Worm (Caenorhabditis elegans) whole organism, late embryonic: ENCODE results near the gene clec-55.

Experiments
- F13H6.1 ChIP-seq: sonication (generic microtip); optimal IDR thresholded peaks from 2 replicates; lab custom pipeline; 2016; ENCODE audit warnings: missing genetic modification characterization, missing compliant biosample characterization
- K02D7.2 ChIP-seq: sonication (generic microtip); optimal IDR thresholded peaks from 2 replicates; lab custom pipeline; 2017; ENCODE audit warnings: mild to moderate bottlenecking, missing genetic modification characterization, missing compliant biosample characterization
- T23F11.4 ChIP-seq: fragments of 200-800 bp; sonication (Bioruptor generic); optimal IDR thresholded peaks from 2 replicates; lab custom pipeline; 2018; ENCODE audit warnings: mild to moderate bottlenecking, missing genetic modification characterization, missing compliant biosample characterization
- ama-1 ChIP-seq: fragments of 150-350 bp; optimal IDR thresholded peaks from 2 replicates; lab custom pipeline; 2014
- dmd-4 ChIP-seq: sonication (generic microtip); optimal IDR thresholded peaks from 2 replicates; lab custom pipeline; 2016; ENCODE audit warnings: borderline replicate concordance, missing genetic modification characterization, missing compliant biosample characterization
- madf-2 ChIP-seq: sonication (generic microtip); optimal IDR thresholded peaks from 2 replicates; lab custom pipeline; 2017; ENCODE audit warnings: missing genetic modification characterization, missing compliant biosample characterization
- nhr-11 ChIP-seq: fragments of 150-350 bp; optimal IDR thresholded peaks from 2 replicates; lab custom pipeline; 2014; ENCODE audit warnings: missing biosample characterization, missing genetic modification characterization
- odd-2 ChIP-seq: sonication (generic microtip); optimal IDR thresholded peaks from 2 replicates; lab custom pipeline; 2017; ENCODE audit warnings: antibody characterized with exemption, mild to moderate bottlenecking, missing genetic modification characterization, missing compliant biosample characterization
- pat-9 ChIP-seq: fragments of 200-800 bp; sonication (Bioruptor generic); optimal IDR thresholded peaks from 2 replicates; lab custom pipeline; 2018; ENCODE audit warnings: mild to moderate bottlenecking, missing genetic modification characterization, moderate library complexity, missing compliant biosample characterization
- pha-4 ChIP-seq: fragments of 150-350 bp; optimal IDR thresholded peaks from 2 replicates; lab custom pipeline; 2018; ENCODE audit warnings: missing biosample characterization, missing genetic modification reagents, missing genetic modification characterization
- rnt-1 ChIP-seq: sonication (generic microtip); optimal IDR thresholded peaks from 2 replicates; lab custom pipeline; 2016; ENCODE audit warnings: missing genetic modification characterization, missing compliant biosample characterization
- unc-55 ChIP-seq: sonication (generic microtip); optimal IDR thresholded peaks from 2 replicates; lab custom pipeline; 2017; ENCODE audit warnings: missing biosample characterization, missing genetic modification reagents, missing genetic modification characterization

ce11 chrV:14460122-14460521 is 19.0 kb upstream of the clec-55 start:
- no peak for TF ChIP-seq unc-55 (GFP tag; lab: Kevin White, UChicago)
- TF ChIP-seq odd-2, result no peak
- no peak for TF ChIP-seq ama-1 (lab: Kevin White, UChicago)
- TF ChIP-seq nhr-11 (tag; lab: Kevin White, UChicago), result no peak
- no peak for TF ChIP-seq pha-4 (tag; lab: Kevin White, UChicago)
- TF ChIP-seq T23F11.4 (GFP tag; lab: Kevin White, UChicago), result no peak
- no peak for TF ChIP-seq rnt-1 (tag; lab: Kevin White, UChicago)
- no peak for TF ChIP-seq pat-9 (tag; lab: Kevin White, UChicago)
- no peak for TF ChIP-seq madf-2 (tag; lab: Kevin White, UChicago)
- no peak for TF ChIP-seq F13H6.1
- TF ChIP-seq K02D7.2 (tag; lab: Kevin White, UChicago), result no peak
- no peak for TF ChIP-seq dmd-4
